Fruit fly (Drosophila melanogaster) whole organism, embryonic: ENCODE measurements around the gene mbc.

Source experiments
- CG11696 ChIP-seq: fragments of 200-800 bp; sonication (Bioruptor generic); IDR thresholded peaks from 2 replicates; pipeline ENCODE4 v1.3.6; 2022; ENCODE audit warnings: missing biosample characterization, missing genetic modification characterization
- CG12104 ChIP-seq: fragments of 200-800 bp; sonication (Bioruptor generic); optimal IDR thresholded peaks from 3 replicates; lab custom pipeline; 2016; ENCODE audit warnings: missing biosample characterization, missing genetic modification characterization
- CG12236 ChIP-seq: fragments of 200-800 bp; sonication (Bioruptor generic); optimal IDR thresholded peaks from 2 replicates; lab custom pipeline; 2016; ENCODE audit warnings: missing biosample characterization, missing genetic modification characterization
- CG13775 ChIP-seq: fragments of 200-800 bp; sonication (Bioruptor generic); optimal IDR thresholded peaks from 3 replicates; lab custom pipeline; 2017; ENCODE audit warnings: missing biosample characterization, mild to moderate bottlenecking, missing genetic modification characterization
- CG14441 ChIP-seq: fragments of 200-800 bp; sonication (Bioruptor generic); IDR thresholded peaks from 2 replicates; pipeline ENCODE4 v1.3.6; 2022; ENCODE audit warnings: missing biosample characterization, missing genetic modification characterization
- CG16779 ChIP-seq: fragments of 200-800 bp; sonication (Bioruptor generic); IDR thresholded peaks from 2 replicates; pipeline ENCODE4 v1.3.6; 2022; ENCODE audit warnings: missing biosample characterization, missing genetic modification characterization
- CG17359 ChIP-seq: fragments of 200-800 bp; sonication (Bioruptor generic); optimal IDR thresholded peaks from 3 replicates; lab custom pipeline; 2018; ENCODE audit warnings: missing biosample characterization, mild to moderate bottlenecking, missing genetic modification characterization, moderate library complexity
- CG17361 ChIP-seq: fragments of 200-800 bp; sonication (Bioruptor generic); IDR thresholded peaks from 3 replicates; pipeline ENCODE4 v1.3.6; 2022; ENCODE audit warnings: missing biosample characterization, missing genetic modification characterization
- CG17612 ChIP-seq: fragments of 200-800 bp; sonication (Bioruptor generic); IDR thresholded peaks from 2 replicates; pipeline ENCODE4 v1.3.6; 2022; ENCODE audit warnings: missing biosample characterization, missing genetic modification characterization
- CG2202 ChIP-seq: fragments of 200-800 bp; sonication (Bioruptor generic); optimal IDR thresholded peaks from 2 replicates; lab custom pipeline; 2018; ENCODE audit warnings: missing biosample characterization, mild to moderate bottlenecking, missing genetic modification characterization
- CG2712 ChIP-seq: fragments of 200-800 bp; optimal IDR thresholded peaks from 3 replicates; lab custom pipeline; 2019; ENCODE audit warnings: missing biosample characterization, mild to moderate bottlenecking, missing genetic modification characterization, moderate library complexity
- CG33557 ChIP-seq: fragments of 200-800 bp; sonication (Bioruptor generic); optimal IDR thresholded peaks from 2 replicates; lab custom pipeline; 2019; ENCODE audit warnings: missing biosample characterization, mild to moderate bottlenecking, missing genetic modification characterization, moderate library complexity
- CG4360 ChIP-seq: fragments of 200-800 bp; sonication (Bioruptor generic); IDR thresholded peaks from 2 replicates; pipeline ENCODE4 v1.3.6; 2022; ENCODE audit warnings: missing biosample characterization, missing genetic modification characterization
- CG5953 ChIP-seq: fragments of 200-800 bp; sonication (Bioruptor generic); IDR thresholded peaks from 2 replicates; pipeline ENCODE4 v1.3.6; 2022; ENCODE audit warnings: missing biosample characterization, missing genetic modification characterization
- CG6654 ChIP-seq: fragments of 200-800 bp; sonication (Bioruptor generic); optimal IDR thresholded peaks from 2 replicates; lab custom pipeline; 2017; ENCODE audit warnings: missing biosample characterization, mild to moderate bottlenecking, missing genetic modification characterization
- CG7786 ChIP-seq: fragments of 200-800 bp; sonication (Bioruptor generic); optimal IDR thresholded peaks from 2 replicates; lab custom pipeline; 2016; ENCODE audit warnings: missing biosample characterization, missing genetic modification characterization
- CG8290 ChIP-seq, 3 experiments: fragments of 200-800 bp; sonication (Bioruptor generic); optimal IDR thresholded peaks; 2 replicates each; lab custom pipeline; 2016 to 2019; ENCODE audit warnings: missing biosample characterization in 3 of 3, missing genetic modification characterization in 3 of 3, mild to moderate bottlenecking in 2 of 3, moderate library complexity in 1 of 3
- CG8765 ChIP-seq: fragments of 200-800 bp; sonication (Bioruptor generic); IDR thresholded peaks from 2 replicates; pipeline ENCODE4 v1.3.6; 2022; ENCODE audit warnings: missing biosample characterization, missing genetic modification characterization
- Dbx ChIP-seq: fragments of 200-800 bp; sonication (Bioruptor generic); IDR thresholded peaks from 3 replicates; pipeline ENCODE4 v1.3.6; 2022; ENCODE audit warnings: missing biosample characterization, missing genetic modification characterization
- Ets97D ChIP-seq: fragments of 200-800 bp; sonication (Bioruptor generic); optimal IDR thresholded peaks from 3 replicates; lab custom pipeline; 2016; ENCODE audit warnings: missing biosample characterization, missing genetic modification characterization
- HLHmδ ChIP-seq: fragments of 200-800 bp; sonication (Bioruptor generic); optimal IDR thresholded peaks from 2 replicates; lab custom pipeline; 2018; ENCODE audit warnings: missing biosample characterization, mild to moderate bottlenecking, missing genetic modification characterization, moderate library complexity
- Hey ChIP-seq: fragments of 200-800 bp; sonication (Bioruptor generic); optimal IDR thresholded peaks from 3 replicates; lab custom pipeline; 2018; ENCODE audit warnings: missing biosample characterization, mild to moderate bottlenecking, missing genetic modification characterization
- Hmr ChIP-seq: fragments of 200-800 bp; sonication (Bioruptor generic); optimal IDR thresholded peaks from 3 replicates; lab custom pipeline; 2017; ENCODE audit warnings: mild to moderate bottlenecking, missing biosample characterization, missing genetic modification reagents, missing genetic modification characterization
- Myb ChIP-seq: fragments of 200-800 bp; sonication (Bioruptor generic); optimal IDR thresholded peaks from 2 replicates; lab custom pipeline; 2016; ENCODE audit warnings: missing biosample characterization, missing genetic modification characterization
- NC2α ChIP-seq: fragments of 200-800 bp; sonication (Bioruptor generic); optimal IDR thresholded peaks from 2 replicates; lab custom pipeline; 2016; ENCODE audit warnings: missing biosample characterization, missing genetic modification characterization
- Six4 ChIP-seq: fragments of 200-800 bp; sonication (Bioruptor generic); optimal IDR thresholded peaks from 2 replicates; lab custom pipeline; 2016; ENCODE audit warnings: missing biosample characterization, missing genetic modification characterization
- Sox100B ChIP-seq: fragments of 200-800 bp; sonication (Bioruptor generic); optimal IDR thresholded peaks from 3 replicates; lab custom pipeline; 2018; ENCODE audit warnings: missing biosample characterization, mild to moderate bottlenecking, missing genetic modification characterization
- Xrp1 ChIP-seq: fragments of 200-800 bp; sonication (Bioruptor generic); IDR thresholded peaks from 2 replicates; pipeline ENCODE4 v1.3.6; 2022; ENCODE audit warnings: missing biosample characterization, missing genetic modification characterization
- al ChIP-seq: fragments of 200-800 bp; sonication (Bioruptor generic); IDR thresholded peaks from 2 replicates; pipeline ENCODE4 v1.3.6; 2022; ENCODE audit warnings: missing biosample characterization, missing genetic modification characterization
- az2 ChIP-seq: fragments of 200-800 bp; sonication (Bioruptor generic); optimal IDR thresholded peaks from 3 replicates; lab custom pipeline; 2016; ENCODE audit warnings: missing biosample characterization, missing genetic modification characterization
- bcd ChIP-seq: fragments of 200-800 bp; sonication (Bioruptor generic); optimal IDR thresholded peaks from 2 replicates; lab custom pipeline; 2017; ENCODE audit warnings: missing biosample characterization, mild to moderate bottlenecking, missing genetic modification characterization
- bigmax ChIP-seq: fragments of 200-800 bp; sonication (Bioruptor generic); optimal IDR thresholded peaks from 2 replicates; lab custom pipeline; 2018; ENCODE audit warnings: missing biosample characterization, mild to moderate bottlenecking, missing genetic modification characterization
- cg ChIP-seq: fragments of 200-800 bp; sonication (Bioruptor generic); optimal IDR thresholded peaks from 3 replicates; lab custom pipeline; 2019; ENCODE audit warnings: missing biosample characterization, mild to moderate bottlenecking, missing genetic modification characterization, moderate library complexity
- chif ChIP-seq, 2 experiments: fragments of 200-800 bp; sonication (Bioruptor generic); optimal IDR thresholded peaks; 3 replicates each; lab custom pipeline; 2016; ENCODE audit warnings: missing biosample characterization in 2 of 2, missing genetic modification characterization in 2 of 2
- dan ChIP-seq: fragments of 200-800 bp; sonication (Bioruptor generic); IDR thresholded peaks from 2 replicates; pipeline ENCODE4 v1.3.6; 2022; ENCODE audit warnings: missing biosample characterization, missing genetic modification characterization
- en ChIP-seq: fragments of 200-800 bp; sonication (Bioruptor generic); optimal IDR thresholded peaks from 2 replicates; lab custom pipeline; 2016; ENCODE audit warnings: missing biosample characterization, missing genetic modification characterization
- eyg ChIP-seq: fragments of 200-800 bp; sonication (Bioruptor generic); optimal IDR thresholded peaks from 3 replicates; lab custom pipeline; 2016; ENCODE audit warnings: missing biosample characterization, missing genetic modification characterization
- lmd ChIP-seq: fragments of 200-800 bp; sonication (Bioruptor generic); IDR thresholded peaks from 2 replicates; pipeline ENCODE4 v1.3.6; 2022; ENCODE audit warnings: missing biosample characterization, missing genetic modification characterization
- mld ChIP-seq: fragments of 200-800 bp; sonication (Bioruptor generic); IDR thresholded peaks from 3 replicates; pipeline ENCODE4 v1.3.6; 2022; ENCODE audit warnings: missing biosample characterization, missing genetic modification characterization; ENCODE audit not compliant: partially characterized antibody
- otp ChIP-seq: fragments of 200-800 bp; sonication (Bioruptor generic); IDR thresholded peaks from 3 replicates; pipeline ENCODE4, ENCODE4 v1.3.6; 2022; ENCODE audit warnings: missing biosample characterization, missing genetic modification characterization
- pros ChIP-seq: fragments of 200-800 bp; sonication (Bioruptor generic); optimal IDR thresholded peaks from 3 replicates; lab custom pipeline; 2019; ENCODE audit warnings: missing biosample characterization, mild to moderate bottlenecking, missing genetic modification characterization, moderate library complexity
- pzg ChIP-seq: fragments of 200-800 bp; sonication (Bioruptor generic); optimal IDR thresholded peaks from 3 replicates; lab custom pipeline; 2018; ENCODE audit warnings: missing biosample characterization, mild to moderate bottlenecking, missing genetic modification characterization, moderate library complexity
- ranshi ChIP-seq: fragments of 200-800 bp; sonication (Bioruptor generic); IDR thresholded peaks from 2 replicates; pipeline ENCODE4 v1.3.6; 2022; ENCODE audit warnings: missing biosample characterization, missing genetic modification characterization
- sens-2 ChIP-seq: fragments of 200-800 bp; sonication (Bioruptor generic); IDR thresholded peaks from 2 replicates; pipeline ENCODE4 v1.3.6; 2022; ENCODE audit warnings: missing biosample characterization, missing genetic modification characterization
- sob ChIP-seq: fragments of 200-800 bp; sonication (Bioruptor generic); IDR thresholded peaks from 2 replicates; pipeline ENCODE4 v1.3.6; 2022; ENCODE audit warnings: missing biosample characterization, missing genetic modification characterization
- stc ChIP-seq: fragments of 200-800 bp; sonication (Bioruptor generic); IDR thresholded peaks from 2 replicates; pipeline ENCODE4 v1.3.6; 2022; ENCODE audit warnings: missing biosample characterization, missing genetic modification characterization
- stwl ChIP-seq: fragments of 200-800 bp; sonication (Bioruptor generic); optimal IDR thresholded peaks from 3 replicates; lab custom pipeline; 2018; ENCODE audit warnings: missing biosample characterization, mild to moderate bottlenecking, missing genetic modification characterization, moderate library complexity
- sug ChIP-seq: fragments of 200-800 bp; optimal IDR thresholded peaks from 2 replicates; lab custom pipeline; 2019; ENCODE audit warnings: missing biosample characterization, mild to moderate bottlenecking, missing genetic modification characterization, moderate library complexity
- unpg ChIP-seq: fragments of 200-800 bp; sonication (Bioruptor generic); optimal IDR thresholded peaks from 3 replicates; lab custom pipeline; 2018; ENCODE audit warnings: missing biosample characterization, mild to moderate bottlenecking, missing genetic modification characterization, moderate library complexity
- vnd ChIP-seq: fragments of 200-800 bp; sonication (Bioruptor generic); IDR thresholded peaks from 3 replicates; pipeline ENCODE4 v1.3.6; 2022; ENCODE audit warnings: missing biosample characterization, missing genetic modification characterization; ENCODE audit not compliant: partially characterized antibody
- z ChIP-seq: fragments of 200-800 bp; sonication (Bioruptor generic); IDR thresholded peaks from 3 replicates; pipeline ENCODE4 v1.3.6; 2022; ENCODE audit warnings: missing biosample characterization, missing genetic modification characterization

Gene mbc

dm6 chr3R:23818879-23819408, 37.4 kb downstream of the mbc start, which contains the start of the genes CG33111 and eIF4G2 (continued):
- 0 out of 2 replicates have a peak, but pooled peaks have one; percentile 20 for TF ChIP-seq CG14441 (GFP tag; lab: Robert Waterston, UW)
- TF ChIP-seq CG2202 = peak; percentile 23
- peak; percentile 73 for TF ChIP-seq Hmr (GFP tag; lab: Kevin White, UChicago)
- TF ChIP-seq bcd (GFP tag; lab: Kevin White, UChicago) = no peak
- no peak for TF ChIP-seq ranshi (GFP tag; lab: Robert Waterston, UW)
- no peak for TF ChIP-seq CG17612
- no peak for TF ChIP-seq az2 (GFP tag; lab: Kevin White, UChicago)
- 0 out of 2 replicates have a peak, but pooled peaks have one; percentile 12 for TF ChIP-seq CG4360 (GFP tag; lab: Robert Waterston, UW)
- peak; percentile 45 for TF ChIP-seq stwl (tag; lab: Kevin White, UChicago)
- no peak for TF ChIP-seq al (GFP tag; lab: Robert Waterston, UW)
- TF ChIP-seq eyg (GFP tag; lab: Kevin White, UChicago) = no peak
- TF ChIP-seq Ets97D (GFP tag; lab: Kevin White, UChicago) = peak; percentile 90
- TF ChIP-seq CG12104 (GFP tag; lab: Kevin White, UChicago) = no peak
- TF ChIP-seq chif (GFP tag; optimal IDR thresholded peaks at IDR 0.05; lab: Kevin White, UChicago) = no peak
- no peak for TF ChIP-seq NC2α (GFP tag; lab: Kevin White, UChicago)
- no peak for TF ChIP-seq CG6654 (GFP tag; lab: Kevin White, UChicago)
- TF ChIP-seq CG16779 (GFP tag; lab: Robert Waterston, UW) = no peak
- TF ChIP-seq CG5953 (GFP tag; lab: Robert Waterston, UW) = no peak
- TF ChIP-seq dan (GFP tag; lab: Robert Waterston, UW) = no peak
- TF ChIP-seq lmd (GFP tag; lab: Robert Waterston, UW) = no peak; the same call in 1 of the 2 replicates
- TF ChIP-seq vnd (GFP tag; lab: Robert Waterston, UW) = peak; percentile 73
- TF ChIP-seq mld = peak; percentile 73; the same call in 2 of the 3 replicates
- TF ChIP-seq CG7786 = no peak
- no peak for TF ChIP-seq CG13775
- TF ChIP-seq pros (GFP tag; lab: Kevin White, UChicago) = no peak
- no peak for TF ChIP-seq stc (GFP tag; lab: Robert Waterston, UW)
- peak; percentile 77 for TF ChIP-seq Myb
- TF ChIP-seq z = no peak
- TF ChIP-seq cg = no peak
- no peak for TF ChIP-seq otp (GFP tag; lab: Robert Waterston, UW)
- 0 out of 2 replicates have a peak, but pooled peaks have one; percentile 13 for TF ChIP-seq sob (GFP tag; lab: Robert Waterston, UW)
- TF ChIP-seq CG8290 (GFP tag; optimal IDR thresholded peaks at IDR 0.05; lab: Kevin White, UChicago) = peak; percentile 61
- TF ChIP-seq CG8290 (tag; optimal IDR thresholded peaks at IDR 0.05; lab: Kevin White, UChicago) = peak in 1 of 2 experiments; percentile 77
- no peak for TF ChIP-seq Six4 (GFP tag; lab: Kevin White, UChicago)
- TF ChIP-seq CG17361 (GFP tag; lab: Robert Waterston, UW) = no peak
- no peak for TF ChIP-seq CG8765 (GFP tag; lab: Robert Waterston, UW)
- peak; percentile 96 for TF ChIP-seq pzg (GFP tag; lab: Kevin White, UChicago)
- peak; percentile 27; the same call in 1 of the 3 replicates for TF ChIP-seq Dbx
- no peak for TF ChIP-seq CG11696
- TF ChIP-seq CG12236 (GFP tag; lab: Kevin White, UChicago) = no peak
- TF ChIP-seq Xrp1 (GFP tag; lab: Robert Waterston, UW) = peak; percentile 38; the same call in 1 of the 2 replicates
- TF ChIP-seq en = no peak
- TF ChIP-seq Sox100B (GFP tag; lab: Kevin White, UChicago) = no peak
- TF ChIP-seq CG17359 = no peak
- peak; percentile 28 for TF ChIP-seq HLHmδ (GFP tag; lab: Kevin White, UChicago)
- TF ChIP-seq Hey = no peak
- TF ChIP-seq CG33557 (GFP tag; lab: Kevin White, UChicago) = peak; percentile 51
- no peak for TF ChIP-seq sens-2 (GFP tag; lab: Robert Waterston, UW)
- TF ChIP-seq bigmax (GFP tag; lab: Kevin White, UChicago) = no peak
- TF ChIP-seq sug (tag; lab: Kevin White, UChicago) = peak; percentile 45
- peak; percentile 55 for TF ChIP-seq CG2712 (tag; lab: Kevin White, UChicago)
- TF ChIP-seq unpg = no peak
